Worm (Caenorhabditis elegans) whole organism, early embryonic: Measurements from ENCODE around the gene T16G12.8.
A peak's percentile ranks its signal among the peaks of the same experiment; 100 is the strongest.

Experiments
- B0310.2 ChIP-seq: sonication (generic microtip); optimal IDR thresholded peaks from 2 replicates; lab custom pipeline; 2016; ENCODE audit warnings: mild to moderate bottlenecking, missing genetic modification characterization, missing compliant biosample characterization
- F13C5.2 ChIP-seq: sonication (generic microtip); optimal IDR thresholded peaks from 2 replicates; lab custom pipeline; 2017; ENCODE audit warnings: mild to moderate bottlenecking, missing genetic modification characterization, inconsistent platforms, missing compliant biosample characterization
- aly-1 ChIP-seq: sonication (generic microtip); optimal IDR thresholded peaks from 2 replicates; lab custom pipeline; 2016; ENCODE audit warnings: missing genetic modification characterization, missing compliant biosample characterization
- ama-1 ChIP-seq: fragments of 150-350 bp; optimal IDR thresholded peaks from 2 replicates; lab custom pipeline; 2014
- ceh-13 ChIP-seq: fragments of 200-800 bp; sonication (Bioruptor generic); optimal IDR thresholded peaks from 2 replicates; lab custom pipeline; 2018; ENCODE audit warnings: mild to moderate bottlenecking, missing genetic modification characterization, missing compliant biosample characterization
- ceh-36 ChIP-seq: sonication (generic microtip); optimal IDR thresholded peaks from 2 replicates; lab custom pipeline; 2016; ENCODE audit warnings: missing genetic modification characterization, inconsistent platforms, missing compliant biosample characterization
- ets-7 ChIP-seq: sonication (generic microtip); optimal IDR thresholded peaks from 2 replicates; lab custom pipeline; 2016; ENCODE audit warnings: missing genotype, missing genetic modification characterization, missing compliant biosample characterization
- flt-1 ChIP-seq: fragments of 200-800 bp; sonication (Bioruptor generic); IDR thresholded peaks from 2 replicates; pipeline ENCODE4 v1.3.6; 2022; ENCODE audit warnings: missing genetic modification characterization, missing compliant biosample characterization
- hmbx-1 ChIP-seq: sonication (generic microtip); optimal IDR thresholded peaks from 2 replicates; lab custom pipeline; 2016; ENCODE audit warnings: mild to moderate bottlenecking, missing genetic modification characterization, missing compliant biosample characterization
- hmg-4 ChIP-seq: fragments of 200-800 bp; sonication (Bioruptor generic); optimal IDR thresholded peaks from 2 replicates; lab custom pipeline; 2018; ENCODE audit warnings: mild to moderate bottlenecking, missing genetic modification characterization, missing compliant biosample characterization
- hnd-1 ChIP-seq: sonication (generic microtip); optimal IDR thresholded peaks from 2 replicates; lab custom pipeline; 2016; ENCODE audit warnings: missing genetic modification characterization, missing compliant biosample characterization
- pes-1 ChIP-seq: fragments of 200-800 bp; sonication (Bioruptor generic); IDR thresholded peaks from 2 replicates; pipeline ENCODE4 v1.3.6; 2022; ENCODE audit warnings: missing genetic modification reagents, missing genetic modification characterization, missing compliant biosample characterization
- scrt-1 ChIP-seq: fragments of 200-800 bp; sonication (Bioruptor generic); IDR thresholded peaks from 2 replicates; pipeline ENCODE4 v1.3.6; 2022; ENCODE audit warnings: missing genetic modification characterization, missing compliant biosample characterization
- sea-1 ChIP-seq: fragments of 200-800 bp; sonication (Bioruptor generic); conservative IDR thresholded peaks from 2 replicates; pipeline ENCODE4 v1.3.6; 2022; ENCODE audit warnings: missing genetic modification characterization, missing compliant biosample characterization
- tbx-11 ChIP-seq: fragments of 200-800 bp; sonication (Bioruptor generic); IDR thresholded peaks from 2 replicates; pipeline ENCODE4 v1.3.6; 2022; ENCODE audit warnings: missing genetic modification characterization, missing compliant biosample characterization
- tbx-37 ChIP-seq: fragments of 200-800 bp; sonication (Bioruptor generic); conservative IDR thresholded peaks from 2 replicates; pipeline ENCODE4 v1.3.6; 2022; ENCODE audit warnings: missing genetic modification reagents, missing genetic modification characterization, missing compliant biosample characterization
- tra-4 ChIP-seq: sonication (generic microtip); optimal IDR thresholded peaks from 2 replicates; lab custom pipeline; 2017; ENCODE audit warnings: missing genetic modification characterization, missing compliant biosample characterization

Gene T16G12.8

DNA sequence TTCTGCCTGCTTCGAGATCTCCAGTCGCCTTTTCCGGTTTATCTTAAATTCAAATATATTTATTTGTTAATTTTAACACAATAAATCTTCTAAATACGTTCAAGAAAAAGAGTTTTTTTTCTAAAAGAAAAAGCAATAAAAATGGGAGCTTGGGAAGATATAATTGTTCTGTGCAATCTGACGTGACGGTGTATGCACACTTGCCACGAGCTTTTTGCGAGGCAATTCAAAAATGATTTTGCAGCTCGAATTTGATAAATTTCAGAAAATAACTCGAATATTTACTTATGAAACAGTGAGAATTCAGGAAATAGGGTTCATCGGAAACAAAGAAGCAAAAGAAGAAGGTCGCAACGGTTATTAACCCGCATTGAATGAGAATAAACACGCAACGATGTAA, 34.0 kb downstream of the T16G12.8 start:
- no peak for TF ChIP-seq ceh-36 (tag; lab: Kevin White, UChicago)
- TF ChIP-seq hnd-1 (tag; lab: Kevin White, UChicago) = no peak
- no peak for TF ChIP-seq scrt-1
- TF ChIP-seq hmg-4 (GFP tag; lab: Kevin White, UChicago) = no peak
- TF ChIP-seq B0310.2 = no peak
- no peak for TF ChIP-seq F13C5.2
- no peak for TF ChIP-seq ceh-13 (GFP tag; lab: Kevin White, UChicago)
- TF ChIP-seq aly-1 = no peak

DNA sequence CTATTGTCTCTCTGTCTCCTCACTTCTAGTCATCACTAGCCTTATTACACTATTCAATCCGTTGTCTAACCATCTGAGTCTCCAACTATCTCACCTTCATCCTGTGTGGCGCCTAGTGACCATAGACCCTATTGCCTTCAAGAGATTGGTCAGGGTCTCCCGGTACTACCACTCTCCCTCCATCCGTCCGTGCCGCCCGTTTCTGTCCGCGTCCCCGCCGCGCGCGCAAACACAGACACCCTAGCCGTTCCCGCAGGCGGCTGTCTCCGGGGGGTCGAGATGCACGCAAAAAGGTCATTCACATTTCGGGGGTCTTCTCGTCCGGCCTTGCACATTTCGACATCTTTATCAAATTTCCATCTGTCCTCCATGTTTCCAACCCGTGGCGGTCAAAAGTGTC, 35.4 kb downstream of the T16G12.8 start:
- TF ChIP-seq ceh-36 (tag; lab: Kevin White, UChicago) = peak; percentile 43
- TF ChIP-seq ama-1 (lab: Kevin White, UChicago) = no peak
- peak; percentile 23 for TF ChIP-seq F13C5.2
- TF ChIP-seq hmg-4 (GFP tag; lab: Kevin White, UChicago) = peak; percentile 91
- peak; percentile 52 for TF ChIP-seq aly-1

DNA sequence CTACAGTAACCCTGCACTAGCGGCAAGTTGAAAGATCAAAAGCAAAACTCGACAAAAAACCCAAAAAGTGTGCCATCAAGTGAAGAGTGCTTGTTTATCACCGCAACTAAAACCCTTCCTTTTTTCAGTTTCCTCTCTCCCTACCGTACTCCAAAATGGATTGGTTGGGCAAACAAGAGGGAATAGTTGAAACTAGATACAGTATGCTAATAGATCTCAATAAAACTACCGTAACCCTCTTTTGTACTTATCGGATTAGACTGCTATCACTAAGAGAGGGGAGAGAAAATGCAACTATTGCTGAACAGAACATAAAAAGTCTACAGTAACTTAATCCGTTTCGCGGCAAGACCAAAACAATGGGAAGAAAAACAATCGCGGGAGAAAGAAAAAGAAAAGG, 36.3 kb downstream of the T16G12.8 start:
- no peak for TF ChIP-seq scrt-1
- TF ChIP-seq flt-1 (GFP tag; lab: Robert Waterston, UW) = no peak
- TF ChIP-seq B0310.2 = no peak
- TF ChIP-seq ets-7 (tag; lab: Kevin White, UChicago) = no peak
- no peak for TF ChIP-seq sea-1 (GFP tag; lab: Robert Waterston, UW)
- no peak for TF ChIP-seq ceh-13 (GFP tag; lab: Kevin White, UChicago)
- TF ChIP-seq tbx-37 (GFP tag; lab: Robert Waterston, UW) = no peak
- no peak for TF ChIP-seq tbx-11 (GFP tag; lab: Robert Waterston, UW)
- no peak for TF ChIP-seq hnd-1 (tag; lab: Kevin White, UChicago)
- TF ChIP-seq tra-4 (tag; lab: Kevin White, UChicago) = no peak
- no peak for TF ChIP-seq pes-1 (GFP tag; lab: Robert Waterston, UW)
- no peak for TF ChIP-seq aly-1
- no peak for TF ChIP-seq F13C5.2
- no peak for TF ChIP-seq hmg-4 (GFP tag; lab: Kevin White, UChicago)
- no peak for TF ChIP-seq hmbx-1 (tag; lab: Kevin White, UChicago)
- no peak for TF ChIP-seq ama-1 (lab: Kevin White, UChicago)
- TF ChIP-seq ceh-36 (tag; lab: Kevin White, UChicago) = no peak

DNA sequence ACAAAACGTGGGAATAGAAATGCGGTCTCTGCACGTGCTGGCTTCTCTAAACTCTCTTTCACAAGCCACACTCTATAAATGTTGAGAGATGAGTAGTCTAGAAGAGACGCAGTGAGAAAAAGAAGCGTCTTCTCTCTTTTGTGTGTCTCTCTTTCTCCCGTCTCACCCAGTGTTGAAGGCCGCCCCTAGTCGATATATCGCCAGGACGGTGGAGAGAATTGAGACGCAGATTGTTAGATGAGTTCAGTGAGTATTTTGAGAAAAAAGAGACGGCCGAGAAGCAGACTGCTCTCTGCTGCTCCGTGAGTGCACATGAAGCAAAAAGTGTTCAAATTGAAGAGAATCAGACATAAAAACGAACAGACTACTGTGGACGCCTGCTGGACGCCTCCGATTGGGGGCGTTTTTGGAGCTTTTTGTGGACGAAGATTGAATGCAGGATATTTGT, 37.4 kb downstream of the T16G12.8 start:
- TF ChIP-seq hmg-4 (GFP tag; lab: Kevin White, UChicago) (peak; percentile 57), ets-7 (tag; lab: Kevin White, UChicago) (no peak), scrt-1 (no peak), flt-1 (GFP tag; lab: Robert Waterston, UW) (no peak)

DNA sequence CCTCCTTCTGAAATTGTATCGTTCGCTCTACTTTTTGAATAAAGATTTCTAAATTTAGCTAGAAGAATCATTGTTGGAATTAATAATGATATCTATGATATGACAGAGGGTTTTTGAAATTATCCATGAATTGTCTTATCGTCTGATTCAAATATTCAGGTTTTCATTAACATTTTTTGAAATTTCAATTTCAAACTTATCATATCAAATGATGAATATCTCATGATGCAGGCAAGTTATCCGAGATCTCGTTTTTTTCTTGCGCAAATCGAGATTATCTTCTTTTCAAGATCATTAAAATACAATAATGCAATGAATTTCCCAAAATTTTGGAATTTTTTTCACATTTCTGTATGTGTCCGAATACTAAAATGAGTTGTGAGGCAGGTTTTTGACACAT, 38.9 kb downstream of the T16G12.8 start, which contains the start of gene spop-1:
spop-1 (minus strand) TSS at position 101 of the 400 bp plus-strand sequence.
- TF ChIP-seq hnd-1 (tag; lab: Kevin White, UChicago) = no peak

DNA sequence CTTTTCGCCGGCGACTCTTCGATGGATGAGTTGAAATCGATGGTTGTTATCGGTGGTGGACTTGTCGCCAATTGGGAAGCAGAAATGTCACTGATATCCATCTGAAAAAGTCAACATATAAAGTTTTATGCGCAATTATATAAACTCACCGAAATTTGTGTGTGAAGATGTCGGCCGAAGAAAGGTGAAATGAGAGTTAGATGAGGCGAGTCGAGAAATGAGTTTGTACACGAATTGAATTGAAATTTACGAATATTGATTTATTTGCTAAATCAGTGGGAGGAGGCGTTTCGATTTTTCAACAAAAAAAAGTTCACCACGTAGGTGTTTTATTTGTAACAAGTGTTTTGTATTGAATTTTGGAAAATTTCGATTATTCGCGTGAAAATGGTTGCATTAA, 42.2 kb downstream of the T16G12.8 start, which contains the start of gene kel-10:
kel-10 (minus strand) TSS at position 101 of the 400 bp plus-strand sequence.
- TF ChIP-seq flt-1 (GFP tag; lab: Robert Waterston, UW) (no peak), hnd-1 (tag; lab: Kevin White, UChicago) (no peak), F13C5.2 (no peak), pes-1 (GFP tag; lab: Robert Waterston, UW) (no peak), ceh-36 (tag; lab: Kevin White, UChicago) (no peak)

DNA sequence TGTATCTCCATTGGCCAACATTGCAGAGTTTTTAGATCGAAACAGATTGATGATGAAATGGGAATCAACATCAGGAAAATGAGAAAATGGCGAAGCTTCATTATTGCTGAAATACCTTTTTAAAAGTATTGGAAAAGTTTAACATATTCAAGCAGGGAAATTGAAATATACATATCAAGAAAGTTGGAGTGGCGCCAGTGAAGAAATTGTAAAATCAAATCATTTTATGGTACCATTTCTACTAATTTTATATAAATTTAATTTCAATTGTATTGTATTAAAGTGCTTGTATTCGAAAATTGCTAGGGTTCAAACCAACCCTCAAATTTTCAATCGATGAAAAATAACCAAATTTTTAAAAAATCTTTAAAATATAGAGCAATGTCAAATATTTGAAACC, 47.3 kb downstream of the T16G12.8 start, which contains the start of gene srt-55:
srt-55 (minus strand) TSS at position 101 of the 400 bp plus-strand sequence.
- no peak for TF ChIP-seq scrt-1
- no peak for TF ChIP-seq ets-7 (tag; lab: Kevin White, UChicago)
- no peak for TF ChIP-seq flt-1 (GFP tag; lab: Robert Waterston, UW)
- TF ChIP-seq tra-4 (tag; lab: Kevin White, UChicago) = no peak

DNA sequence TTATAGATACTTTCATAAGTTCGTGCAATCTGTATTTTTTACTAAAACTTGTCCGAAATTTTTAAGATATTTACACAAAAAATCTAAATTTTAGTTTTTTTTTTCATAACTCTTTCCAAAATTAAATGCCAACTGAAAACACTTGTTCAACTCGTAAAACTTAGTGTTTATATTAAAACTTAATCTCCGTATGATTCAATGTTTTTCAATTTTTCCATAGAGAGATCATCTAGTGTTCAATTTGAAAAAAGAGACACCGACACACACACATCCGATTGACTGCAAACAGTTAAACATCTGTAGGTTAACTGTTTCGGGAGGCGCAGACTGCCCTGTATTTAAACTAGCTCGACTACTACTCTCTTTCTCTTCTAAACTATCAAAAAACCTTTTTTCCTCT, 49.9 kb downstream of the T16G12.8 start, which contains the start of gene T16H12.9:
T16H12.9 (plus strand) TSS at position 301 of the 400 bp plus-strand sequence.
- TF ChIP-seq B0310.2 = no peak
- TF ChIP-seq flt-1 (GFP tag; lab: Robert Waterston, UW) = no peak
- TF ChIP-seq hmg-4 (GFP tag; lab: Kevin White, UChicago) = no peak
- TF ChIP-seq scrt-1 = no peak
- no peak for TF ChIP-seq F13C5.2
- TF ChIP-seq pes-1 (GFP tag; lab: Robert Waterston, UW) = no peak
- TF ChIP-seq hmbx-1 (tag; lab: Kevin White, UChicago) = no peak
- TF ChIP-seq ceh-13 (GFP tag; lab: Kevin White, UChicago) = no peak
- no peak for TF ChIP-seq tbx-11 (GFP tag; lab: Robert Waterston, UW)
- TF ChIP-seq ets-7 (tag; lab: Kevin White, UChicago) = no peak
